Worm (Caenorhabditis elegans) whole organism, mixed stage, embryonic: ENCODE measurements around the gene Y27F2A.10.
"Not testable (repeated sequence)": the region's sequence is repeated elsewhere in the genome, so short reads cannot be mapped to it uniquely, and the experiment has no call there.

ENCODE experiments used
- M03D4.4 ChIP-seq: sonication (generic microtip); optimal IDR thresholded peaks from 2 replicates; lab custom pipeline; 2017; ENCODE audit warnings: mild to moderate bottlenecking, missing genetic modification characterization, missing compliant biosample characterization
- ceh-39 ChIP-seq: fragments of 150-350 bp; optimal IDR thresholded peaks from 2 replicates; lab custom pipeline; 2014; ENCODE audit warnings: missing biosample characterization, missing genetic modification characterization
- ceh-83 ChIP-seq: fragments of 200-800 bp; sonication (Bioruptor generic); optimal IDR thresholded peaks from 2 replicates; lab custom pipeline; 2018; ENCODE audit warnings: mild to moderate bottlenecking, missing genetic modification characterization, missing compliant biosample characterization
- ces-1 ChIP-seq: fragments of 150-350 bp; optimal IDR thresholded peaks from 2 replicates; lab custom pipeline; 2014; ENCODE audit warnings: missing biosample characterization, missing genetic modification reagents, missing genetic modification characterization
- cnd-1 ChIP-seq: fragments of 200-800 bp; sonication (Bioruptor generic); optimal IDR thresholded peaks from 2 replicates; lab custom pipeline; 2018; ENCODE audit warnings: mild to moderate bottlenecking, missing genetic modification characterization, missing compliant biosample characterization
- drap-1 ChIP-seq: fragments of 200-800 bp; sonication (Bioruptor generic); optimal IDR thresholded peaks from 3 replicates; lab custom pipeline; 2018; ENCODE audit warnings: mild to moderate bottlenecking, missing genetic modification characterization, missing compliant biosample characterization
- elt-1 ChIP-seq: sonication (generic microtip); optimal IDR thresholded peaks from 2 replicates; lab custom pipeline; 2017; ENCODE audit warnings: missing genetic modification characterization, mild to moderate bottlenecking, missing compliant biosample characterization, antibody characterized with exemption, moderate library complexity, borderline replicate concordance; ENCODE audit not compliant: insufficient read depth
- elt-3 ChIP-seq: fragments of 150-350 bp; optimal IDR thresholded peaks from 2 replicates; lab custom pipeline; 2014; ENCODE audit warnings: missing biosample characterization, missing genetic modification characterization
- flh-1 ChIP-seq: fragments of 200-800 bp; sonication (Bioruptor generic); optimal IDR thresholded peaks from 2 replicates; lab custom pipeline; 2018; ENCODE audit warnings: mild to moderate bottlenecking, missing genetic modification characterization, moderate library complexity, missing compliant biosample characterization
- hlh-1 ChIP-seq: fragments of 150-350 bp; optimal IDR thresholded peaks from 2 replicates; lab custom pipeline; 2014; ENCODE audit warnings: missing biosample characterization, missing genetic modification reagents, missing genetic modification characterization
- lin-13 ChIP-seq: fragments of 150-350 bp; optimal IDR thresholded peaks from 2 replicates; lab custom pipeline; 2014; ENCODE audit warnings: missing biosample characterization, missing genetic modification characterization
- lsy-2 ChIP-seq: fragments of 150-350 bp; optimal IDR thresholded peaks from 2 replicates; lab custom pipeline; 2014; ENCODE audit warnings: missing biosample characterization, missing genetic modification characterization
- mab-5 ChIP-seq: fragments of 150-350 bp; optimal IDR thresholded peaks from 2 replicates; lab custom pipeline; 2014; ENCODE audit warnings: missing biosample characterization, missing genetic modification characterization
- mep-1 ChIP-seq: fragments of 150-350 bp; optimal IDR thresholded peaks from 2 replicates; lab custom pipeline; 2017; ENCODE audit warnings: missing biosample characterization, missing genetic modification reagents, missing genetic modification characterization, inconsistent platforms
- mls-2 ChIP-seq: sonication (generic microtip); optimal IDR thresholded peaks from 2 replicates; lab custom pipeline; 2016; ENCODE audit warnings: mild to moderate bottlenecking, missing genetic modification characterization, moderate library complexity, missing compliant biosample characterization
- nhr-2 ChIP-seq: fragments of 150-350 bp; optimal IDR thresholded peaks from 2 replicates; lab custom pipeline; 2014; ENCODE audit warnings: missing biosample characterization, missing genetic modification characterization
- nhr-237 ChIP-seq: fragments of 150-350 bp; optimal IDR thresholded peaks from 2 replicates; lab custom pipeline; 2014; ENCODE audit warnings: missing biosample characterization, missing genetic modification characterization
- nhr-28 ChIP-seq: fragments of 150-350 bp; optimal IDR thresholded peaks from 2 replicates; lab custom pipeline; 2014; ENCODE audit warnings: missing biosample characterization, missing genetic modification characterization
- nhr-76 ChIP-seq: sonication (generic microtip); optimal IDR thresholded peaks from 2 replicates; lab custom pipeline; 2017; ENCODE audit warnings: missing biosample characterization, missing genetic modification characterization
- pha-4 ChIP-seq: fragments of 150-350 bp; optimal IDR thresholded peaks from 2 replicates; lab custom pipeline; 2018; ENCODE audit warnings: missing biosample characterization, missing genetic modification reagents, missing genetic modification characterization
- sem-2 ChIP-seq: fragments of 200-800 bp; sonication (Bioruptor generic); optimal IDR thresholded peaks from 2 replicates; lab custom pipeline; 2018; ENCODE audit warnings: mild to moderate bottlenecking, missing genetic modification characterization, missing compliant biosample characterization
- snpc-4 ChIP-seq: fragments of 150-350 bp; optimal IDR thresholded peaks from 2 replicates; lab custom pipeline; 2014; ENCODE audit warnings: missing biosample characterization, missing genetic modification characterization
- sptf-1 ChIP-seq: sonication (generic microtip); optimal IDR thresholded peaks from 2 replicates; lab custom pipeline; 2017; ENCODE audit warnings: mild to moderate bottlenecking, missing genetic modification characterization, moderate library complexity, missing compliant biosample characterization
- tbx-8 ChIP-seq: fragments of 200-800 bp; sonication (Bioruptor generic); optimal IDR thresholded peaks from 2 replicates; lab custom pipeline; 2018; ENCODE audit warnings: mild to moderate bottlenecking, missing genetic modification characterization, moderate library complexity, missing compliant biosample characterization
- unc-120 ChIP-seq: sonication (generic microtip); optimal IDR thresholded peaks from 2 replicates; lab custom pipeline; 2017; ENCODE audit warnings: missing genetic modification characterization, missing compliant biosample characterization; ENCODE audit not compliant: poor library complexity, severe bottlenecking
- unc-62 ChIP-seq: fragments of 150-350 bp; optimal IDR thresholded peaks from 2 replicates; lab custom pipeline; 2014; ENCODE audit warnings: missing biosample characterization, missing genetic modification reagents, missing genetic modification characterization
- zip-8 ChIP-seq: fragments of 150-350 bp; optimal IDR thresholded peaks from 2 replicates; lab custom pipeline; 2014; ENCODE audit warnings: missing biosample characterization, missing genetic modification characterization

The Y27F2A.10 gene

DNA sequence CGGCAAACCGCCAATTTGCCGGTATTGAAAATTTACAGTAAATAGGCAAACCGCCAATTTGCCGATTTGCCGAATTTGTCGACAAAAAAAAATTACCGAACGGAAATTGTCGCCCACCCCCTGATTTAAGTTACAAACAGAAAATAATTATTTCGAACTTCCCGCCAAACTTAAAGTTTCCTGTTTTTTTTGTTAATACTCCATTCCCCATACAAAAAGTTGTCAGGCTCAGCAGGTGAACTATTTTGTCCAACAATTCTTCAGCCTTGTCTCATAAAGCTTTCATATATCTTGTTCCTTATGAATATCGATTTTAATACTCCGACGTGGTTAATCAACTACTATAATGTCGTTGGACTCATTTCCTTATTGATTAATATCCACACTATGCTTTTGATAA is 31.3 kb upstream of the Y27F2A.10 start, which contains the start of gene sri-50:
sri-50 (plus strand) TSS at position 301 of the 400 bp plus-strand sequence.
- TF ChIP-seq drap-1 (GFP tag; lab: Kevin White, UChicago), result no peak
- TF ChIP-seq M03D4.4 (tag; lab: Kevin White, UChicago), result no peak
- TF ChIP-seq lin-13 (tag; lab: Kevin White, UChicago), result no peak
- no peak for TF ChIP-seq snpc-4 (tag; lab: Kevin White, UChicago)
- no peak for TF ChIP-seq nhr-2 (tag; lab: Kevin White, UChicago)
- TF ChIP-seq unc-62 (GFP tag; lab: Kevin White, UChicago), result no peak
- no peak for TF ChIP-seq elt-3 (tag; lab: Kevin White, UChicago)

DNA sequence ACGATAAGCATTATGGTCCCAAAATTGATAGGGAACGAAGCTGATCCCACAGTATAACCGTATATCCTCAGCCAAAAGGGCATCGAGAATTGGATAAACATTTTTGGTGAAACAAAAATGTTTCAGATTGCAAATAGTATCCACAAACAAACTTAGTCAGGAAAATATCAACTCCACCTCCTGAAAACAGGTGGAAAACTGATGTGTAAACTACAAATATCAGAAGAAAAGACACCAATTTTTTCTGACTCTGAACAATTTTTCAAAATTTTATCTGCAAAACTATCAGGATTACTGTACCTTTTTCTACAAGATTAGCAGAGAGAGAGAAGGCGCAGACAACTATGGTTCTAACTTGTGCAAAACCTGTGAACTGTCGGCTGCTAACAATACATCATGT is 30.4 kb upstream of the Y27F2A.10 start, which contains the start of gene sri-53:
sri-53 (minus strand) TSS at position 101 of the 400 bp plus-strand sequence.
- TF ChIP-seq snpc-4 (tag; lab: Kevin White, UChicago) (no peak), lsy-2 (no peak), flh-1 (no peak), mls-2 (tag; lab: Kevin White, UChicago) (no peak), pha-4 (tag; lab: Kevin White, UChicago) (no peak), lin-13 (tag; lab: Kevin White, UChicago) (no peak)
- TF ChIP-seq, all 35 proteins: peak for 0

DNA sequence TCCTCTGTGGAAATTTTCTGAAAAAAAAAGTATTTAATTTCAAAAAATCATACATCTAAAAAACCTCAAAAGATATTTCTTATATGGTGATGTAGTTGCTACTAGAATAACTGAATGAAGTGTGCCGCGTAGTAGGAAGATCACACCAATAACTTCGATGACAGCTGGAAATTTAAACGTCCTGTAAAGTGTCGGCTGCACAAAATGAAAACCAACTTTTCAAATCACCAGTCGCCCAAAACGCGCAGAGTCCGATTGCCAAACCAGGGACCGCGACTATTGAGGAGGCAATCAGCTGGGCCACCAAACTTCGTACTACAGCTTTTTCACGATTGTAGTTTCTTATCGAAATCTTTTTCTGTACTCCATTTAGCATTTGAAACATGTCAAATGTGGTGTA is 29.2 kb upstream of the Y27F2A.10 start, which contains the start of gene sri-48:
sri-48 (minus strand) TSS at position 101 of the 400 bp plus-strand sequence.
- TF ChIP-seq nhr-76; flh-1; cnd-1 (tag; lab: Kevin White, UChicago): not testable (repeated sequence)
- TF ChIP-seq, all 35 proteins: peak for 0; not testable (repeated sequence) for 35

DNA sequence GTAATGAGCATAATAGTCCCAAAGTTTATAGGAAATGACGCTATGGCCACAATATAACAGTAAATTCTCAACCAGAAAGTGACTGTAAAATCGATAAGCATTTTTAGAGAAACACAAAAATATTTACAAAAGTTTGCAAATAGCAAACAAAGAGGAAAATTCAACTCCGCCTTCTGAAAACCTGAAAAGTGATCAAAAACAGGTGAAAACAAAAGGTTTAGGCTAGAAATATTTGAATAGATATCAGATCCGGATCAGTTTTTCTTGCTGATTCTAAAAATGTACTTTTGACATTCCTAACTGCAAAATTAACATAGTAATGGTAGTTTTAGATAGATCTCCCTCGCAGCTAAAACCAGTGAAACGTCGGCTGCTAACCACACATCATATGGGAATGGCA is 26.9 kb upstream of the Y27F2A.10 start, which contains the start of gene sri-51:
sri-51 (minus strand) TSS at position 101 of the 400 bp plus-strand sequence.
- TF ChIP-seq nhr-237 (no peak), hlh-1 (tag; lab: Kevin White, UChicago) (no peak), nhr-28 (tag; lab: Kevin White, UChicago) (no peak), unc-120 (tag; lab: Kevin White, UChicago) (no peak), ces-1 (GFP tag; lab: Kevin White, UChicago) (no peak), cnd-1 (tag; lab: Kevin White, UChicago) (no peak), pha-4 (tag; lab: Kevin White, UChicago) (no peak), snpc-4 (tag; lab: Kevin White, UChicago) (no peak), nhr-2 (tag; lab: Kevin White, UChicago) (no peak), sptf-1 (tag; lab: Kevin White, UChicago) (no peak)

DNA sequence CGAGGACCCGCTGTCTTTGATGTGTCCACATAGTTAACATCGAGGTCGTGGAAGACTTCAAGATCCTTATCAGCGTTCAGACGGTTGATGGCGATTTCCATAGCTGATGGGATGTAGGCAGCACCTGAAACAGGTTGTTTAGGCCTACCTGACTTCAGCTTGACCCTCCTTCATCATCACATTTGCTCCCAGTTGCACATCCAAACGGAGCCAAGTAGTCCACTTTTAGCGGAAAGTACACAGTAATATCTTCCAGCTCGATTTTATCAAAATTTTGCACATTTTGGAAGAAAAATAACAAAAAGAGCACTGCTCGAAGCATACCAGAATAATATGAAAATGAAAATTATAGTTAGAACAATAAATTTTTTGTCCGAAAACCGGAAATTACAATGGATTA is 24.9 kb upstream of the Y27F2A.10 start, which contains the start of gene gcy-15:
gcy-15 (minus strand) TSS at position 101 of the 400 bp plus-strand sequence.
- no peak for TF ChIP-seq elt-3 (tag; lab: Kevin White, UChicago)
- TF ChIP-seq tbx-8 (GFP tag; lab: Kevin White, UChicago), result no peak
- no peak for TF ChIP-seq nhr-2 (tag; lab: Kevin White, UChicago)
- TF ChIP-seq mep-1 (tag; lab: Kevin White, UChicago), result no peak
- TF ChIP-seq snpc-4 (tag; lab: Kevin White, UChicago), result no peak
- TF ChIP-seq ces-1 (GFP tag; lab: Kevin White, UChicago), result no peak
- no peak for TF ChIP-seq nhr-76
- TF ChIP-seq hlh-1 (tag; lab: Kevin White, UChicago), result no peak
- no peak for TF ChIP-seq ceh-39 (tag; lab: Kevin White, UChicago)
- TF ChIP-seq ceh-83 (GFP tag; lab: Kevin White, UChicago), result no peak
- no peak for TF ChIP-seq nhr-237
- no peak for TF ChIP-seq sem-2 (GFP tag; lab: Kevin White, UChicago)

DNA sequence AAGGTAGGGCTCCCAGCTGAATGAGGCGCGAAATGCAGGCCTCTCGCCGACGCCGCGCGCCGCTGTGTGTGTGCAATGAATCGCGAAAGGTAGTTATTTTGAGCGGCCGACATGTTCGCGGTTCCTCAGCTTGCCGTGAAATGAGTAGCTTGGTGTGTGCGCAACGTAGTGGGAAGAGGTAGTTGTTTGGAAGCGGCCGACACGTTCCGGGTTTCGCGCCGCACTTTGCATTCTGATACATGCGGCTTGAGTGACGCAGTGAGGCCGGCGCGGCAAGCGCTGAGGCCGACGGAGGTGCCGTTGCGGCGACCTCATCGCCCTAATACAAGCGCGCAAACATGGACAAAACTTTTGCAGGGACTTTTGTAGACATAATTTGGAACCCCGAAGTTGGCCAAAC is 23.7 kb upstream of the Y27F2A.10 start:
- TF ChIP-seq zip-8 (tag; lab: Kevin White, UChicago) (no peak), elt-1 (tag; lab: Kevin White, UChicago) (no peak), hlh-1 (tag; lab: Kevin White, UChicago) (no peak), drap-1 (GFP tag; lab: Kevin White, UChicago) (no peak), ceh-39 (tag; lab: Kevin White, UChicago) (no peak), sptf-1 (tag; lab: Kevin White, UChicago) (no peak), mab-5 (tag; lab: Kevin White, UChicago) (no peak), unc-62 (GFP tag; lab: Kevin White, UChicago) (no peak), mls-2 (tag; lab: Kevin White, UChicago) (no peak), cnd-1 (tag; lab: Kevin White, UChicago) (no peak), lin-13 (tag; lab: Kevin White, UChicago) (no peak)
